Worm (Caenorhabditis elegans) whole organism, L4 larva: ENCODE data around the gene ceh-36.

Experiments
- F37D6.2 ChIP-seq: sonication (generic microtip); optimal IDR thresholded peaks from 2 replicates; lab custom pipeline; 2016; ENCODE audit warnings: mild to moderate bottlenecking, missing genetic modification characterization, missing compliant biosample characterization
- Y5F2A.4 ChIP-seq: fragments of 200-800 bp; sonication (Bioruptor generic); optimal IDR thresholded peaks from 2 replicates; lab custom pipeline; 2018; ENCODE audit warnings: mild to moderate bottlenecking, missing genetic modification characterization, missing compliant biosample characterization
- ama-1 ChIP-seq: fragments of 150-350 bp; optimal IDR thresholded peaks from 2 replicates; lab custom pipeline; 2014; ENCODE audit warnings: inconsistent platforms, mixed read lengths
- ceh-20 ChIP-seq: fragments of 200-800 bp; sonication (Bioruptor generic); IDR thresholded peaks from 2 replicates; pipeline ENCODE4 v1.3.6; 2022; ENCODE audit warnings: missing genetic modification reagents, missing genetic modification characterization, missing compliant biosample characterization
- daf-16 ChIP-seq, 3 experiments: sonication (generic microtip); optimal IDR thresholded peaks; 2 replicates each; lab custom pipeline; 2016 to 2017; ENCODE audit warnings: missing genetic modification characterization in 3 of 3, missing genetic modification reagents in 3 of 3, mild to moderate bottlenecking in 2 of 3, missing compliant biosample characterization in 2 of 3, missing biosample characterization in 1 of 3, moderate library complexity in 1 of 3
- daf-19 ChIP-seq: fragments of 200-800 bp; sonication (Bioruptor generic); conservative IDR thresholded peaks from 2 replicates; pipeline ENCODE4 v1.3.6; 2022; ENCODE audit warnings: missing genetic modification characterization, missing compliant biosample characterization
- dmd-6 ChIP-seq: fragments of 200-800 bp; sonication (Bioruptor generic); IDR thresholded peaks from 2 replicates; pipeline ENCODE4 v1.3.6; 2022; ENCODE audit warnings: missing genetic modification reagents, missing genetic modification characterization, missing compliant biosample characterization
- dpl-1 ChIP-seq: fragments of 150-350 bp; optimal IDR thresholded peaks from 2 replicates; lab custom pipeline; 2014; ENCODE audit warnings: missing biosample characterization, missing genetic modification reagents, missing genetic modification characterization
- dve-1 ChIP-seq: sonication (generic microtip); optimal IDR thresholded peaks from 2 replicates; lab custom pipeline; 2017; ENCODE audit warnings: antibody characterized with exemption, mild to moderate bottlenecking, missing genetic modification characterization, missing compliant biosample characterization; ENCODE audit not compliant: insufficient read depth
- egl-43 ChIP-seq: fragments of 200-800 bp; sonication (Bioruptor generic); IDR thresholded peaks from 2 replicates; pipeline ENCODE4 v1.3.6; 2022; ENCODE audit warnings: missing genetic modification reagents, missing genetic modification characterization, missing compliant biosample characterization
- hif-1 ChIP-seq, 2 experiments: sonication (generic microtip); optimal IDR thresholded peaks; 2 replicates each; lab custom pipeline; 2016 to 2017; ENCODE audit warnings: missing compliant biosample characterization in 2 of 2, missing genetic modification characterization in 2 of 2, missing genetic modification reagents in 2 of 2, missing genotype in 2 of 2, mild to moderate bottlenecking in 1 of 2
- hlh-11 ChIP-seq: fragments of 200-800 bp; sonication (Bioruptor generic); optimal IDR thresholded peaks from 2 replicates; lab custom pipeline; 2018; ENCODE audit warnings: mild to moderate bottlenecking, missing genetic modification characterization, missing compliant biosample characterization
- lim-7 ChIP-seq: fragments of 200-800 bp; sonication (Bioruptor generic); IDR thresholded peaks from 2 replicates; pipeline ENCODE4 v1.3.6; 2022; ENCODE audit warnings: missing genetic modification characterization, missing compliant biosample characterization
- lin-1 ChIP-seq: fragments of 200-800 bp; sonication (Bioruptor generic); IDR thresholded peaks from 2 replicates; pipeline ENCODE4 v1.3.6; 2022; ENCODE audit warnings: missing genetic modification reagents, missing genetic modification characterization, missing compliant biosample characterization
- lin-29 ChIP-seq: fragments of 200-800 bp; sonication (Bioruptor generic); IDR thresholded peaks from 2 replicates; pipeline ENCODE4 v1.3.6; 2022; ENCODE audit warnings: missing genetic modification reagents, missing genetic modification characterization, missing compliant biosample characterization
- lin-38 ChIP-seq: fragments of 200-800 bp; sonication (Bioruptor generic); IDR thresholded peaks from 2 replicates; pipeline ENCODE4 v1.3.6; 2022; ENCODE audit warnings: missing genetic modification reagents, missing genetic modification characterization, missing compliant biosample characterization
- lin-39 ChIP-seq: fragments of 150-350 bp; optimal IDR thresholded peaks from 2 replicates; lab custom pipeline; 2014; ENCODE audit warnings: missing biosample characterization, missing genetic modification reagents, missing genetic modification characterization
- madf-5 ChIP-seq, 2 experiments: fragments of 200-800 bp; sonication (Bioruptor generic); IDR thresholded peaks; 2 replicates each; pipeline ENCODE4 v1.3.6; 2022; ENCODE audit warnings: missing compliant biosample characterization in 2 of 2, missing genetic modification characterization in 2 of 2
- mdl-1 ChIP-seq, 2 experiments: fragments of 150-350 bp in 1 of 2; sonication (generic microtip) in 1 of 2; optimal IDR thresholded peaks; 2 replicates each; lab custom pipeline; 2014 to 2017; ENCODE audit warnings: missing biosample characterization in 2 of 2, missing genetic modification characterization in 2 of 2
- mep-1 ChIP-seq: fragments of 150-350 bp; sonication (generic microtip); optimal IDR thresholded peaks from 3 replicates; lab custom pipeline; 2014; ENCODE audit warnings: missing biosample characterization, missing genetic modification characterization
- mes-2 ChIP-seq: sonication (generic microtip); optimal IDR thresholded peaks from 2 replicates; lab custom pipeline; 2016; ENCODE audit warnings: missing genotype, mild to moderate bottlenecking, missing genetic modification characterization, missing compliant biosample characterization; ENCODE audit not compliant: poor library complexity, severe bottlenecking
- nhr-102 ChIP-seq: sonication (generic microtip); optimal IDR thresholded peaks from 2 replicates; lab custom pipeline; 2016; ENCODE audit warnings: mild to moderate bottlenecking, missing genetic modification characterization, moderate library complexity, missing compliant biosample characterization
- nhr-28 ChIP-seq: fragments of 150-350 bp; optimal IDR thresholded peaks from 2 replicates; lab custom pipeline; 2014; ENCODE audit warnings: missing biosample characterization, missing genetic modification characterization
- nhr-42 ChIP-seq: fragments of 200-800 bp; sonication (Bioruptor generic); IDR thresholded peaks from 2 replicates; pipeline ENCODE4 v1.3.6; 2022; ENCODE audit warnings: missing genetic modification characterization, missing compliant biosample characterization
- nhr-48 ChIP-seq: sonication (generic microtip); optimal IDR thresholded peaks from 2 replicates; lab custom pipeline; 2016; ENCODE audit warnings: mild to moderate bottlenecking, missing genetic modification characterization, missing compliant biosample characterization
- nhr-6 ChIP-seq: fragments of 150-350 bp; optimal IDR thresholded peaks from 2 replicates; lab custom pipeline; 2014; ENCODE audit warnings: missing biosample characterization, missing genetic modification characterization
- nhr-77 ChIP-seq: fragments of 150-350 bp; optimal IDR thresholded peaks from 2 replicates; lab custom pipeline; 2014; ENCODE audit warnings: missing biosample characterization, missing genetic modification characterization
- pha-4 ChIP-seq, 2 experiments: fragments of 150-350 bp in 1 of 2; fragments of 200-800 bp in 1 of 2; sonication (Bioruptor generic) in 1 of 2; IDR thresholded peaks in 1 of 2; optimal IDR thresholded peaks in 1 of 2; 2 replicates each; pipeline versions ENCODE4 v1.3.6 to Lab custom; 2014 to 2022; ENCODE audit warnings: missing genetic modification characterization in 2 of 2, missing genetic modification reagents in 2 of 2, missing biosample characterization in 1 of 2, missing compliant biosample characterization in 1 of 2
- php-3 ChIP-seq: fragments of 200-800 bp; sonication (Bioruptor generic); IDR thresholded peaks from 2 replicates; pipeline ENCODE4 v1.3.6; 2022; ENCODE audit warnings: missing genetic modification reagents, missing genetic modification characterization, missing compliant biosample characterization
- pqm-1 ChIP-seq: sonication (generic microtip); optimal IDR thresholded peaks from 2 replicates; lab custom pipeline; 2017; ENCODE audit warnings: missing biosample characterization, missing genetic modification characterization
- snpc-1.2 ChIP-seq: fragments of 200-800 bp; sonication (Bioruptor generic); IDR thresholded peaks from 2 replicates; pipeline ENCODE4 v1.3.6; 2022; ENCODE audit warnings: missing genetic modification reagents, missing genetic modification characterization, missing compliant biosample characterization
- spr-1 ChIP-seq: sonication (generic microtip); optimal IDR thresholded peaks from 2 replicates; lab custom pipeline; 2016; ENCODE audit warnings: mild to moderate bottlenecking, missing genetic modification characterization, missing compliant biosample characterization
- spr-3 ChIP-seq: fragments of 200-800 bp; sonication (Bioruptor generic); optimal IDR thresholded peaks from 2 replicates; lab custom pipeline; 2018; ENCODE audit warnings: mild to moderate bottlenecking, missing genetic modification characterization, missing compliant biosample characterization
- tra-1 ChIP-seq: fragments of 200-800 bp; sonication (Bioruptor generic); IDR thresholded peaks from 2 replicates; pipeline ENCODE4 v1.3.6; 2022; ENCODE audit warnings: missing genetic modification reagents, missing genetic modification characterization, missing compliant biosample characterization
- unc-62 ChIP-seq, 3 experiments: fragments of 150-350 bp in 1 of 3; sonication (generic microtip); optimal IDR thresholded peaks in 2 of 3; peaks in 1 of 3; 1 replicate in 1 of 3; 2 replicates in 2 of 3; lab custom pipeline; 2014 to 2017; ENCODE audit warnings: missing biosample characterization in 3 of 3, missing genetic modification characterization in 3 of 3, missing genetic modification reagents in 3 of 3, missing genotype in 1 of 3
- zag-1 ChIP-seq: fragments of 150-350 bp; optimal IDR thresholded peaks from 2 replicates; lab custom pipeline; 2014; ENCODE audit warnings: missing biosample characterization, missing genetic modification characterization
- ztf-11 ChIP-seq: fragments of 150-350 bp; optimal IDR thresholded peaks from 2 replicates; lab custom pipeline; 2014; ENCODE audit warnings: missing biosample characterization, missing genetic modification characterization

The ceh-36 gene

ce11 chrX:14228764-14229163 is 42.4 kb upstream of the ceh-36 start (continued):
- no peak for TF ChIP-seq lin-29 (GFP tag; lab: Robert Waterston, UW)
- 0 out of 4 replicates have a peak, but pooled peaks of 1 of the 2 experiments have one; percentile 50 for TF ChIP-seq madf-5 (GFP tag; IDR thresholded peaks at IDR 0.05; lab: Robert Waterston, UW)

- TF ChIP-seq lin-38 (GFP tag; lab: Robert Waterston, UW) (no peak), egl-43 (GFP tag; lab: Robert Waterston, UW) (no peak), daf-19 (GFP tag; lab: Robert Waterston, UW) (no peak), ama-1 (no peak), lin-39 (tag; lab: Kevin White, UChicago) (no peak), spr-3 (GFP tag; lab: Kevin White, UChicago) (no peak), nhr-48 (tag; lab: Kevin White, UChicago) (no peak), Y5F2A.4 (GFP tag; lab: Kevin White, UChicago) (no peak), pqm-1 (tag; lab: Kevin White, UChicago) (no peak), dve-1 (tag; lab: Kevin White, UChicago) (no peak), mes-2 (tag; lab: Kevin White, UChicago) (no peak), dmd-6 (GFP tag; lab: Robert Waterston, UW) (no peak), ztf-11 (tag; lab: Kevin White, UChicago) (no peak), unc-62 (GFP tag; optimal IDR thresholded peaks at IDR 0.05 in 1 of 2; lab: Kevin White, UChicago) (no peak), unc-62 (tag; optimal IDR thresholded peaks at IDR 0.05; lab: Kevin White, UChicago) (no peak), lin-29 (GFP tag; lab: Robert Waterston, UW) (no peak)
These were observed 38.9 kb upstream of the ceh-36 start, which contains the start of gene cyp-13B2 for ce11 chrX:14225273-14225672. cyp-13B2 (plus strand) TSS chrX:14225573.

ce11 chrX:14223156-14223555 is 36.8 kb upstream of the ceh-36 start, which contains the start of gene K06G5.3:
K06G5.3 (minus strand) TSS chrX:14223256.
- no peak for TF ChIP-seq mep-1
- TF ChIP-seq daf-19 (GFP tag; lab: Robert Waterston, UW) = no peak
- no peak for TF ChIP-seq dpl-1

- TF ChIP-seq ceh-20 (GFP tag; lab: Robert Waterston, UW) (peak; percentile 60; the same call in 1 of the 2 replicates), F37D6.2 (no peak), lim-7 (no peak), pha-4 (GFP tag; IDR thresholded peaks at IDR 0.05; lab: Robert Waterston, UW) (peak; percentile 50; the same call in 1 of the 2 replicates), pha-4 (tag; optimal IDR thresholded peaks at IDR 0.05; lab: Kevin White, UChicago) (no peak), zag-1 (tag; lab: Kevin White, UChicago) (no peak), nhr-48 (tag; lab: Kevin White, UChicago) (peak; percentile 7), mep-1 (peak; percentile 29), php-3 (GFP tag; lab: Robert Waterston, UW) (peak; percentile 100), dve-1 (tag; lab: Kevin White, UChicago) (peak; percentile 88), nhr-102 (tag; lab: Kevin White, UChicago) (peak; percentile 55), lin-1 (GFP tag; lab: Robert Waterston, UW) (peak; percentile 54; the same call in 1 of the 2 replicates), hlh-11 (tag; lab: Kevin White, UChicago) (peak; percentile 91), nhr-6 (tag; lab: Kevin White, UChicago) (peak; percentile 52), hif-1 (tag; optimal IDR thresholded peaks at IDR 0.05; lab: Kevin White, UChicago) (peak in 1 of 2 experiments; percentile 4), snpc-1.2 (GFP tag; lab: Robert Waterston, UW) (no peak), spr-1 (no peak), nhr-77 (peak; percentile 78), pqm-1 (tag; lab: Kevin White, UChicago) (peak; percentile 100), tra-1 (GFP tag; lab: Robert Waterston, UW) (peak; percentile 91), daf-16 (GFP tag; optimal IDR thresholded peaks at IDR 0.05; lab: Kevin White, UChicago) (peak in 1 of 2 experiments; percentile 20), daf-16 (tag; optimal IDR thresholded peaks at IDR 0.05; lab: Kevin White, UChicago) (peak; percentile 92), nhr-42 (GFP tag; lab: Robert Waterston, UW) (0 out of 2 replicates have a peak, but pooled peaks have one; percentile 18), mdl-1 (tag; optimal IDR thresholded peaks at IDR 0.05; lab: Kevin White, UChicago) (peak in 1 of 2 experiments; percentile 28), unc-62 (GFP tag; optimal IDR thresholded peaks at IDR 0.05 in 1 of 2; lab: Kevin White, UChicago) (peak; percentile 24 to 53), unc-62 (tag; optimal IDR thresholded peaks at IDR 0.05; lab: Kevin White, UChicago) (no peak), nhr-28 (tag; lab: Kevin White, UChicago) (peak; percentile 97), dmd-6 (GFP tag; lab: Robert Waterston, UW) (peak; percentile 94)
- TF ChIP-seq, all 104 proteins: peak for 20
These were observed 28.2 kb upstream of the ceh-36 start, which contains the start of gene K06G5.1 for ce11 chrX:14214520-14215023. K06G5.1 (plus strand) TSS chrX:14214973.
